Fruit fly (Drosophila melanogaster) whole organism, embryonic: Measurements from ENCODE around the gene Usp5.

ENCODE experiments used
- Antp ChIP-seq: fragments of 200-800 bp; sonication (Bioruptor generic); optimal IDR thresholded peaks from 3 replicates; lab custom pipeline; 2016; ENCODE audit warnings: missing biosample characterization, missing genetic modification characterization
- BtbVII ChIP-seq: fragments of 200-800 bp; sonication (Bioruptor generic); optimal IDR thresholded peaks from 3 replicates; lab custom pipeline; 2017; ENCODE audit warnings: missing biosample characterization, mild to moderate bottlenecking, missing genetic modification characterization
- CG10209 ChIP-seq: fragments of 200-800 bp; sonication (Bioruptor generic); optimal IDR thresholded peaks from 3 replicates; lab custom pipeline; 2017; ENCODE audit warnings: missing biosample characterization, mild to moderate bottlenecking, missing genetic modification characterization, missing genetic modification reagents
- CG10274 ChIP-seq: fragments of 200-800 bp; sonication (Bioruptor generic); optimal IDR thresholded peaks from 3 replicates; lab custom pipeline; 2017; ENCODE audit warnings: missing biosample characterization, mild to moderate bottlenecking, missing genetic modification characterization
- CG10979 ChIP-seq: fragments of 200-800 bp; sonication (Bioruptor generic); optimal IDR thresholded peaks from 2 replicates; lab custom pipeline; 2018; ENCODE audit warnings: missing biosample characterization, mild to moderate bottlenecking, missing genetic modification characterization, moderate library complexity
- CG11093 ChIP-seq: fragments of 200-800 bp; sonication (Bioruptor generic); IDR thresholded peaks from 3 replicates; pipeline ENCODE4 v1.3.6; 2022; ENCODE audit warnings: missing biosample characterization, missing genetic modification characterization
- CG12391 ChIP-seq: fragments of 200-800 bp; sonication (Bioruptor generic); optimal IDR thresholded peaks from 3 replicates; lab custom pipeline; 2018; ENCODE audit warnings: missing biosample characterization, mild to moderate bottlenecking, missing genetic modification characterization, moderate library complexity
- CG12769 ChIP-seq: fragments of 200-800 bp; sonication (Bioruptor generic); optimal IDR thresholded peaks from 2 replicates; lab custom pipeline; 2019; ENCODE audit warnings: missing biosample characterization, mild to moderate bottlenecking, missing genetic modification characterization, moderate library complexity
- CG13123 ChIP-seq: fragments of 200-800 bp; sonication (Bioruptor generic); optimal IDR thresholded peaks from 2 replicates; lab custom pipeline; 2016; ENCODE audit warnings: missing biosample characterization, missing genetic modification characterization
- CG14667 ChIP-seq: fragments of 200-800 bp; sonication (Bioruptor generic); IDR thresholded peaks from 2 replicates; pipeline ENCODE4 v1.3.6; 2022; ENCODE audit warnings: missing biosample characterization, missing genetic modification characterization
- CG14965 ChIP-seq: fragments of 200-800 bp; sonication (Bioruptor generic); optimal IDR thresholded peaks from 2 replicates; lab custom pipeline; 2016; ENCODE audit warnings: missing biosample characterization, missing genetic modification characterization, borderline replicate concordance
- CG17359 ChIP-seq: fragments of 200-800 bp; sonication (Bioruptor generic); optimal IDR thresholded peaks from 3 replicates; lab custom pipeline; 2018; ENCODE audit warnings: missing biosample characterization, mild to moderate bottlenecking, missing genetic modification characterization, moderate library complexity
- CG17912 ChIP-seq: fragments of 200-800 bp; sonication (Bioruptor generic); optimal IDR thresholded peaks from 2 replicates; lab custom pipeline; 2018; ENCODE audit warnings: missing biosample characterization, mild to moderate bottlenecking, missing genetic modification characterization
- CG2120 ChIP-seq: fragments of 200-800 bp; sonication (Bioruptor generic); optimal IDR thresholded peaks from 3 replicates; lab custom pipeline; 2016; ENCODE audit warnings: missing biosample characterization, missing genetic modification characterization
- CG3065 ChIP-seq: fragments of 200-800 bp; sonication (Bioruptor generic); optimal IDR thresholded peaks from 2 replicates; lab custom pipeline; 2016; ENCODE audit warnings: missing biosample characterization, missing genetic modification characterization
- CG32767 ChIP-seq: fragments of 200-800 bp; sonication (Bioruptor generic); IDR thresholded peaks from 2 replicates; pipeline ENCODE4 v1.3.6; 2022; ENCODE audit warnings: missing biosample characterization, missing genetic modification characterization
- CG33213 ChIP-seq: fragments of 200-800 bp; sonication (Bioruptor generic); optimal IDR thresholded peaks from 3 replicates; lab custom pipeline; 2016; ENCODE audit warnings: missing biosample characterization, missing genetic modification characterization
- CG5180 ChIP-seq: fragments of 200-800 bp; sonication (Bioruptor generic); optimal IDR thresholded peaks from 3 replicates; lab custom pipeline; 2017; ENCODE audit warnings: missing biosample characterization, missing genetic modification characterization, mild to moderate bottlenecking, moderate library complexity, missing genetic modification reagents
- CG7556 ChIP-seq: fragments of 200-800 bp; sonication (Bioruptor generic); optimal IDR thresholded peaks from 2 replicates; lab custom pipeline; 2017; ENCODE audit warnings: missing biosample characterization, mild to moderate bottlenecking, missing genetic modification characterization
- CG9817 ChIP-seq: fragments of 200-800 bp; sonication (Bioruptor generic); optimal IDR thresholded peaks from 2 replicates; lab custom pipeline; 2018; ENCODE audit warnings: missing biosample characterization, mild to moderate bottlenecking, missing genetic modification characterization, moderate library complexity
- CHES-1-like ChIP-seq: fragments of 200-800 bp; sonication (Bioruptor generic); optimal IDR thresholded peaks from 2 replicates; lab custom pipeline; 2016; ENCODE audit warnings: missing biosample characterization, missing genetic modification characterization
- CTCF ChIP-seq: fragments of 200-800 bp; sonication (Bioruptor generic); optimal IDR thresholded peaks from 2 replicates; lab custom pipeline; 2017; ENCODE audit warnings: missing biosample characterization, mild to moderate bottlenecking, missing genetic modification characterization, moderate library complexity
- CoRest ChIP-seq: fragments of 200-800 bp; sonication (Bioruptor generic); optimal IDR thresholded peaks from 3 replicates; lab custom pipeline; 2018; ENCODE audit warnings: missing biosample characterization, mild to moderate bottlenecking, missing genetic modification characterization, moderate library complexity
- Dfd ChIP-seq, 2 experiments: fragments of >200 bp; optimal IDR thresholded peaks; 2 replicates each; lab custom pipeline; 2017; ENCODE audit warnings: missing biosample characterization in 2 of 2, missing genetic modification characterization in 2 of 2
- Dip2 ChIP-seq: fragments of 200-800 bp; sonication (Bioruptor generic); IDR thresholded peaks from 2 replicates; pipeline ENCODE4 v1.3.6; 2022; ENCODE audit warnings: missing biosample characterization, missing genetic modification characterization
- Dip3 ChIP-seq: fragments of 200-800 bp; sonication (Bioruptor generic); optimal IDR thresholded peaks from 3 replicates; lab custom pipeline; 2016; ENCODE audit warnings: missing biosample characterization, missing genetic modification characterization
- Fer3 ChIP-seq: fragments of 200-800 bp; sonication (Bioruptor generic); optimal IDR thresholded peaks from 2 replicates; lab custom pipeline; 2018; ENCODE audit warnings: missing biosample characterization, mild to moderate bottlenecking, missing genetic modification characterization, moderate library complexity
- Hr78 ChIP-seq, 2 experiments: fragments of 200-800 bp in 1 of 2; fragments of >200 bp in 1 of 2; sonication (Bioruptor generic) in 1 of 2; optimal IDR thresholded peaks; 2 replicates each; lab custom pipeline; 2017 to 2019; ENCODE audit warnings: missing biosample characterization in 2 of 2, missing genetic modification characterization in 2 of 2, mild to moderate bottlenecking in 1 of 2, moderate library complexity in 1 of 2
- MESR4 ChIP-seq: fragments of 200-800 bp; sonication (Bioruptor generic); optimal IDR thresholded peaks from 2 replicates; lab custom pipeline; 2018; ENCODE audit warnings: missing biosample characterization, mild to moderate bottlenecking, missing genetic modification characterization, moderate library complexity
- Meics ChIP-seq: fragments of 200-800 bp; sonication (Bioruptor generic); optimal IDR thresholded peaks from 2 replicates; lab custom pipeline; 2017; ENCODE audit warnings: missing biosample characterization, mild to moderate bottlenecking, missing genetic modification characterization
- Oli ChIP-seq: fragments of 200-800 bp; sonication (Bioruptor generic); optimal IDR thresholded peaks from 2 replicates; lab custom pipeline; 2018; ENCODE audit warnings: missing biosample characterization, mild to moderate bottlenecking, missing genetic modification characterization, moderate library complexity
- Rx ChIP-seq: fragments of 200-800 bp; sonication (Bioruptor generic); IDR thresholded peaks from 2 replicates; pipeline ENCODE4 v1.3.6; 2022; ENCODE audit warnings: missing biosample characterization, missing genetic modification characterization
- Sry-δ ChIP-seq: fragments of 200-800 bp; sonication (Bioruptor generic); optimal IDR thresholded peaks from 2 replicates; lab custom pipeline; 2016; ENCODE audit warnings: missing biosample characterization, missing genetic modification characterization
- Ssrp ChIP-seq: fragments of 200-800 bp; sonication (Bioruptor generic); optimal IDR thresholded peaks from 2 replicates; lab custom pipeline; 2018; ENCODE audit warnings: missing biosample characterization, mild to moderate bottlenecking, missing genetic modification characterization, moderate library complexity
- Tbp ChIP-seq: fragments of >200 bp; optimal IDR thresholded peaks from 2 replicates; lab custom pipeline; 2018; ENCODE audit warnings: missing biosample characterization, missing genetic modification characterization
- Trl ChIP-seq, 3 experiments: fragments of >200 bp in 2 of 3; fragments of 200-800 bp in 1 of 3; sonication (Bioruptor generic) in 1 of 3; optimal IDR thresholded peaks; 2 replicates in 1 of 3; 3 replicates in 2 of 3; lab custom pipeline; 2016 to 2017; ENCODE audit warnings: missing biosample characterization in 1 of 3, missing genetic modification characterization in 1 of 3
- bigmax ChIP-seq: fragments of 200-800 bp; sonication (Bioruptor generic); optimal IDR thresholded peaks from 2 replicates; lab custom pipeline; 2018; ENCODE audit warnings: missing biosample characterization, mild to moderate bottlenecking, missing genetic modification characterization
- bsh ChIP-seq, 2 experiments: fragments of 200-800 bp; sonication (Bioruptor generic); optimal IDR thresholded peaks; 2 replicates each; lab custom pipeline; 2017 to 2018; ENCODE audit warnings: mild to moderate bottlenecking in 2 of 2, missing biosample characterization in 2 of 2, missing genetic modification characterization in 2 of 2, moderate library complexity in 1 of 2
- cad ChIP-seq: fragments of >200 bp; optimal IDR thresholded peaks from 2 replicates; lab custom pipeline; 2017; ENCODE audit warnings: missing biosample characterization, missing genetic modification characterization
- ewg ChIP-seq: fragments of 200-800 bp; sonication (Bioruptor generic); optimal IDR thresholded peaks from 3 replicates; lab custom pipeline; 2017; ENCODE audit warnings: mild to moderate bottlenecking, missing biosample characterization, missing genetic modification reagents, missing genetic modification characterization
- grau ChIP-seq: fragments of 200-800 bp; optimal IDR thresholded peaks from 3 replicates; lab custom pipeline; 2019; ENCODE audit warnings: missing biosample characterization, mild to moderate bottlenecking, missing genetic modification characterization, moderate library complexity
- gsb ChIP-seq: fragments of 200-800 bp; sonication (Bioruptor generic); IDR thresholded peaks from 2 replicates; pipeline ENCODE4 v1.3.6; 2022; ENCODE audit warnings: missing biosample characterization, missing genetic modification characterization
- hb ChIP-seq: fragments of 200-800 bp; sonication (Bioruptor generic); IDR thresholded peaks from 3 replicates; pipeline ENCODE4 v1.3.6; 2022; ENCODE audit warnings: missing biosample characterization, missing genetic modification characterization; ENCODE audit not compliant: partially characterized antibody
- ind ChIP-seq: fragments of 200-800 bp; sonication (Bioruptor generic); optimal IDR thresholded peaks from 3 replicates; lab custom pipeline; 2016; ENCODE audit warnings: missing biosample characterization, missing genetic modification characterization
- insv ChIP-seq, 2 experiments: fragments of 200-800 bp; sonication (Bioruptor generic); optimal IDR thresholded peaks; 3 replicates each; lab custom pipeline; 2016 to 2018; ENCODE audit warnings: missing biosample characterization in 2 of 2, missing genetic modification characterization in 2 of 2
- pan ChIP-seq, 4 experiments: fragments of >200 bp in 3 of 4; fragments of 200-800 bp in 1 of 4; sonication (Bioruptor generic) in 1 of 4; optimal IDR thresholded peaks in 3 of 4; IDR thresholded peaks in 1 of 4; 2 replicates each; pipeline versions ENCODE4 v1.3.6 to Lab custom; 2017 to 2022; ENCODE audit warnings: missing biosample characterization in 2 of 4, missing genetic modification characterization in 2 of 4, mixed read lengths in 1 of 4
- pb ChIP-seq: fragments of 200-800 bp; sonication (Bioruptor generic); optimal IDR thresholded peaks from 3 replicates; lab custom pipeline; 2016; ENCODE audit warnings: missing biosample characterization, missing genetic modification characterization
- sisA ChIP-seq: fragments of 200-800 bp; sonication (Bioruptor generic); IDR thresholded peaks from 2 replicates; pipeline ENCODE4 v1.3.6; 2022; ENCODE audit warnings: missing biosample characterization, missing genetic modification characterization
- slbo ChIP-seq: fragments of 200-800 bp; sonication (Bioruptor generic); IDR thresholded peaks from 2 replicates; pipeline ENCODE4 v1.3.6; 2022; ENCODE audit warnings: missing biosample characterization, missing genetic modification characterization
- slp2 ChIP-seq: fragments of 200-800 bp; sonication (Bioruptor generic); optimal IDR thresholded peaks from 2 replicates; lab custom pipeline; 2016; ENCODE audit warnings: missing biosample characterization, missing genetic modification characterization
- zfh2 ChIP-seq: fragments of 200-800 bp; sonication (Bioruptor generic); optimal IDR thresholded peaks from 2 replicates; lab custom pipeline; 2016; ENCODE audit warnings: missing biosample characterization, missing genetic modification characterization

The Usp5 gene

DNA sequence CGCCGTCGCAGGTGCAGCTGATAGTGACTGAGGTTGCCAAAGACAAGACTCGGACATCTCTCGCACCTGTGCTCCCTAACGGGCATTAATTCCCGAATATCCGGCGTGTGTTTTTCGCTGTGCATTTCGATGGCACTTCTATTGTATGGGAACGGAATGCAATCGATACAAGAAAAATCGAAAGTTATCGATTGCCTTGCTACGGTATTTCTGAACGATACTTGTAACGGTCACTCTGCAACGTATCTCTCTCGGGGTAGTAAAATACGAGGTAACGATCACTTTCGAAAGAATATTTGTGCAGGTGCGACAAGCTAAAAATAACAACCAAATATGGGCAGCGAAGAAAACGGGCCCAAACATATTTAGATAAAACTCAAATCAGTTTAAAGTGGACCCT is 16.8 kb upstream of the Usp5 start, which contains the start of gene CG32280 (continued):
- TF ChIP-seq CG7556 (no peak), CG10209 (GFP tag; lab: Kevin White, UChicago) (no peak), Meics (GFP tag; lab: Kevin White, UChicago) (no peak), zfh2 (GFP tag; lab: Kevin White, UChicago) (peak; percentile 31), BtbVII (GFP tag; lab: Kevin White, UChicago) (no peak), Ssrp (tag; lab: Kevin White, UChicago) (no peak), CG14965 (no peak), CG12769 (tag; lab: Kevin White, UChicago) (no peak), ind (GFP tag; lab: Kevin White, UChicago) (no peak), insv (GFP tag; optimal IDR thresholded peaks at IDR 0.05; lab: Kevin White, UChicago) (peak in 1 of 2 experiments; percentile 11), CG12391 (tag; lab: Kevin White, UChicago) (peak; percentile 23), hb (peak; percentile 73), CG9817 (tag; lab: Kevin White, UChicago) (no peak), CG5180 (GFP tag; lab: Kevin White, UChicago) (no peak), CHES-1-like (GFP tag; lab: Kevin White, UChicago) (no peak), ewg (GFP tag; lab: Kevin White, UChicago) (no peak), CG11093 (GFP tag; lab: Robert Waterston, UW) (no peak), slp2 (GFP tag; lab: Kevin White, UChicago) (peak; percentile 24), MESR4 (GFP tag; lab: Kevin White, UChicago) (peak; percentile 84), Oli (tag; lab: Kevin White, UChicago) (no peak), bsh (GFP tag; optimal IDR thresholded peaks at IDR 0.05; lab: Kevin White, UChicago) (no peak), CG17912 (no peak), CG32767 (GFP tag; lab: Robert Waterston, UW) (no peak), CG13123 (GFP tag; lab: Kevin White, UChicago) (no peak), CG10979 (tag; lab: Kevin White, UChicago) (no peak), Dip3 (GFP tag; lab: Kevin White, UChicago) (no peak), Hr78 (GFP tag; optimal IDR thresholded peaks at IDR 0.05; lab: Kevin White, UChicago) (no peak), Dip2 (no peak), pan (optimal IDR thresholded peaks at IDR 0.05; lab: Kevin White, UChicago) (no peak), pan (GFP tag; optimal IDR thresholded peaks at IDR 0.05 in 1 of 2, IDR thresholded peaks at IDR 0.05 in 1 of 2) (no peak), Dfd (GFP tag; optimal IDR thresholded peaks at IDR 0.05; lab: Kevin White, UChicago) (no peak), CG33213 (GFP tag; lab: Kevin White, UChicago) (no peak), Sry-δ (GFP tag; lab: Kevin White, UChicago) (peak; percentile 80), CTCF (no peak), sisA (GFP tag; lab: Robert Waterston, UW) (no peak), CG2120 (GFP tag; lab: Kevin White, UChicago) (peak; percentile 51), cad (no peak), Trl (optimal IDR thresholded peaks at IDR 0.05; lab: Kevin White, UChicago) (no peak), Trl (GFP tag; optimal IDR thresholded peaks at IDR 0.05; lab: Kevin White, UChicago) (peak; percentile 15), Rx (no peak), pb (GFP tag; lab: Kevin White, UChicago) (peak; percentile 7), CG3065 (GFP tag; lab: Kevin White, UChicago) (no peak), bigmax (GFP tag; lab: Kevin White, UChicago) (no peak), slbo (GFP tag; lab: Robert Waterston, UW) (peak; percentile 65), Fer3 (tag; lab: Kevin White, UChicago) (no peak), Antp (peak; percentile 35), CoRest (peak; percentile 26), CG10274 (GFP tag; lab: Kevin White, UChicago) (no peak), gsb (GFP tag; lab: Robert Waterston, UW) (no peak), CG17359 (tag; lab: Kevin White, UChicago) (no peak), Tbp (GFP tag; lab: Kevin White, UChicago) (no peak), CG14667 (GFP tag; lab: Robert Waterston, UW) (no peak), grau (tag; lab: Kevin White, UChicago) (peak; percentile 30)
